Fruit fly (Drosophila melanogaster) whole organism, embryonic: ENCODE results near the gene CG4456.
A peak's percentile ranks its signal among the peaks of the same experiment; 100 is the strongest.

Source experiments
- Asciz ChIP-seq: fragments of 200-800 bp; sonication (Bioruptor generic); optimal IDR thresholded peaks from 2 replicates; lab custom pipeline; 2017; ENCODE audit warnings: missing biosample characterization, mild to moderate bottlenecking, missing genetic modification characterization, missing genetic modification reagents
- CG10462 ChIP-seq: fragments of 200-800 bp; sonication (Bioruptor generic); optimal IDR thresholded peaks from 2 replicates; lab custom pipeline; 2016; ENCODE audit warnings: missing biosample characterization, missing genetic modification characterization
- CG11695 ChIP-seq: fragments of 200-800 bp; sonication (Bioruptor generic); IDR thresholded peaks from 3 replicates; pipeline ENCODE4 v1.3.6; 2022; ENCODE audit warnings: missing biosample characterization, missing genetic modification characterization
- CG1832 ChIP-seq: fragments of 200-800 bp; sonication (Bioruptor generic); optimal IDR thresholded peaks from 2 replicates; lab custom pipeline; 2017; ENCODE audit warnings: missing biosample characterization, mild to moderate bottlenecking, missing genetic modification characterization, inconsistent platforms
- CG30403 ChIP-seq: fragments of 200-800 bp; sonication (Bioruptor generic); optimal IDR thresholded peaks from 3 replicates; lab custom pipeline; 2016; ENCODE audit warnings: missing biosample characterization, missing genetic modification characterization
- CG32532 ChIP-seq: fragments of 200-800 bp; sonication (Bioruptor generic); IDR thresholded peaks from 2 replicates; pipeline ENCODE4 v1.3.6; 2022; ENCODE audit warnings: missing biosample characterization, missing genetic modification characterization
- CG3847 ChIP-seq: fragments of 200-800 bp; sonication (Bioruptor generic); IDR thresholded peaks from 2 replicates; pipeline ENCODE4 v1.3.6; 2022; ENCODE audit warnings: missing biosample characterization, missing genetic modification characterization
- CG4360 ChIP-seq: fragments of 200-800 bp; sonication (Bioruptor generic); IDR thresholded peaks from 2 replicates; pipeline ENCODE4 v1.3.6; 2022; ENCODE audit warnings: missing biosample characterization, missing genetic modification characterization
- CG4730 ChIP-seq: fragments of 200-800 bp; sonication (Bioruptor generic); IDR thresholded peaks from 2 replicates; pipeline ENCODE4 v1.3.6; 2022; ENCODE audit warnings: missing biosample characterization, missing genetic modification characterization
- CG5953 ChIP-seq: fragments of 200-800 bp; sonication (Bioruptor generic); IDR thresholded peaks from 2 replicates; pipeline ENCODE4 v1.3.6; 2022; ENCODE audit warnings: missing biosample characterization, missing genetic modification characterization
- CHES-1-like ChIP-seq: fragments of 200-800 bp; sonication (Bioruptor generic); optimal IDR thresholded peaks from 2 replicates; lab custom pipeline; 2016; ENCODE audit warnings: missing biosample characterization, missing genetic modification characterization
- D19A ChIP-seq: fragments of 200-800 bp; optimal IDR thresholded peaks from 3 replicates; lab custom pipeline; 2019; ENCODE audit warnings: missing biosample characterization, mild to moderate bottlenecking, missing genetic modification characterization, moderate library complexity
- Dbx ChIP-seq: fragments of 200-800 bp; sonication (Bioruptor generic); IDR thresholded peaks from 3 replicates; pipeline ENCODE4 v1.3.6; 2022; ENCODE audit warnings: missing biosample characterization, missing genetic modification characterization
- Drgx ChIP-seq: fragments of 200-800 bp; sonication (Bioruptor generic); IDR thresholded peaks from 2 replicates; pipeline ENCODE4 v1.3.6; 2022; ENCODE audit warnings: missing biosample characterization, missing genetic modification characterization
- E2f1 ChIP-seq: fragments of 200-800 bp; sonication (Bioruptor generic); IDR thresholded peaks from 2 replicates; pipeline ENCODE4 v1.3.6; 2022; ENCODE audit warnings: missing biosample characterization, missing genetic modification characterization
- Eip74EF ChIP-seq, 2 experiments: fragments of 200-800 bp in 1 of 2; fragments of >200 bp in 1 of 2; sonication (Bioruptor generic) in 1 of 2; optimal IDR thresholded peaks; 2 replicates each; lab custom pipeline; 2017 to 2019; ENCODE audit warnings: missing biosample characterization in 2 of 2, missing genetic modification characterization in 2 of 2, mild to moderate bottlenecking in 1 of 2, moderate library complexity in 1 of 2
- HLH3B ChIP-seq: fragments of 200-800 bp; sonication (Bioruptor generic); IDR thresholded peaks from 2 replicates; pipeline ENCODE4 v1.3.6; 2022; ENCODE audit warnings: missing biosample characterization, missing genetic modification characterization
- Med ChIP-seq: fragments of 200-800 bp; sonication (Bioruptor generic); peaks from one replicate; lab custom pipeline; 2016; ENCODE audit warnings: missing biosample characterization, missing genetic modification characterization, mild to moderate bottlenecking, inconsistent platforms, moderate library complexity
- Myb ChIP-seq: fragments of 200-800 bp; sonication (Bioruptor generic); optimal IDR thresholded peaks from 2 replicates; lab custom pipeline; 2016; ENCODE audit warnings: missing biosample characterization, missing genetic modification characterization
- NC2β ChIP-seq: fragments of 200-800 bp; sonication (Bioruptor generic); optimal IDR thresholded peaks from 2 replicates; lab custom pipeline; 2016; ENCODE audit warnings: missing biosample characterization, missing genetic modification characterization
- Pdp1 ChIP-seq, 2 experiments: fragments of 200-800 bp; sonication (Bioruptor generic); optimal IDR thresholded peaks; 3 replicates each; lab custom pipeline; 2016; ENCODE audit warnings: missing biosample characterization in 2 of 2, missing genetic modification characterization in 2 of 2, mild to moderate bottlenecking in 1 of 2, moderate library complexity in 1 of 2
- Ptx1 ChIP-seq: fragments of 200-800 bp; sonication (Bioruptor generic); IDR thresholded peaks from 2 replicates; pipeline ENCODE4 v1.3.6; 2022; ENCODE audit warnings: missing biosample characterization, missing genetic modification characterization
- Taf1 ChIP-seq: fragments of 200-800 bp; sonication (Bioruptor generic); IDR thresholded peaks from 2 replicates; pipeline ENCODE4 v1.3.6; 2022; ENCODE audit warnings: missing biosample characterization, missing genetic modification characterization
- YL-1 ChIP-seq: fragments of 200-800 bp; sonication (Bioruptor generic); optimal IDR thresholded peaks from 3 replicates; lab custom pipeline; 2017; ENCODE audit warnings: missing biosample characterization, mild to moderate bottlenecking, missing genetic modification characterization
- ase ChIP-seq: fragments of 200-800 bp; sonication (Bioruptor generic); IDR thresholded peaks from 3 replicates; pipeline ENCODE4 v1.3.6; 2022; ENCODE audit warnings: missing biosample characterization, missing genetic modification characterization
- az2 ChIP-seq: fragments of 200-800 bp; sonication (Bioruptor generic); optimal IDR thresholded peaks from 3 replicates; lab custom pipeline; 2016; ENCODE audit warnings: missing biosample characterization, missing genetic modification characterization
- da ChIP-seq: fragments of 200-800 bp; sonication (Bioruptor generic); optimal IDR thresholded peaks from 2 replicates; lab custom pipeline; 2016; ENCODE audit warnings: missing biosample characterization, missing genetic modification characterization
- dpn ChIP-seq, 2 experiments: fragments of 200-800 bp; sonication (Bioruptor generic); optimal IDR thresholded peaks; 3 replicates each; lab custom pipeline; 2016; ENCODE audit warnings: missing biosample characterization in 2 of 2, missing genetic modification characterization in 2 of 2
- emc ChIP-seq: fragments of 200-800 bp; sonication (Bioruptor generic); optimal IDR thresholded peaks from 2 replicates; lab custom pipeline; 2016; ENCODE audit warnings: missing biosample characterization, missing genetic modification characterization
- fd102C ChIP-seq: fragments of 200-800 bp; sonication (Bioruptor generic); optimal IDR thresholded peaks from 2 replicates; lab custom pipeline; 2018; ENCODE audit warnings: missing biosample characterization, mild to moderate bottlenecking, missing genetic modification characterization, moderate library complexity
- fd3F ChIP-seq: fragments of 200-800 bp; sonication (Bioruptor generic); optimal IDR thresholded peaks from 2 replicates; lab custom pipeline; 2018; ENCODE audit warnings: missing biosample characterization, mild to moderate bottlenecking, missing genetic modification characterization, moderate library complexity
- inv ChIP-seq: fragments of 200-800 bp; sonication (Bioruptor generic); IDR thresholded peaks from 2 replicates; pipeline ENCODE4 v1.3.6; 2022; ENCODE audit warnings: missing biosample characterization, missing genetic modification characterization; ENCODE audit not compliant: partially characterized antibody
- klu ChIP-seq: fragments of 200-800 bp; sonication (Bioruptor generic); IDR thresholded peaks from 2 replicates; pipeline ENCODE4 v1.3.6; 2022; ENCODE audit warnings: missing biosample characterization, missing genetic modification characterization
- lmd ChIP-seq: fragments of 200-800 bp; sonication (Bioruptor generic); IDR thresholded peaks from 2 replicates; pipeline ENCODE4 v1.3.6; 2022; ENCODE audit warnings: missing biosample characterization, missing genetic modification characterization
- lola ChIP-seq, 3 experiments: fragments of >200 bp in 2 of 3; fragments of 200-800 bp in 1 of 3; sonication (Bioruptor generic) in 1 of 3; optimal IDR thresholded peaks; 2 replicates each; lab custom pipeline; 2017 to 2019; ENCODE audit warnings: missing biosample characterization in 3 of 3, missing genetic modification characterization in 3 of 3, mild to moderate bottlenecking in 1 of 3, moderate library complexity in 1 of 3
- mld ChIP-seq: fragments of 200-800 bp; sonication (Bioruptor generic); IDR thresholded peaks from 3 replicates; pipeline ENCODE4 v1.3.6; 2022; ENCODE audit warnings: missing biosample characterization, missing genetic modification characterization; ENCODE audit not compliant: partially characterized antibody
- pan ChIP-seq, 4 experiments: fragments of >200 bp in 3 of 4; fragments of 200-800 bp in 1 of 4; sonication (Bioruptor generic) in 1 of 4; optimal IDR thresholded peaks in 3 of 4; IDR thresholded peaks in 1 of 4; 2 replicates each; pipeline versions ENCODE4 v1.3.6 to Lab custom; 2017 to 2022; ENCODE audit warnings: missing biosample characterization in 2 of 4, missing genetic modification characterization in 2 of 4, mixed read lengths in 1 of 4
- pb ChIP-seq: fragments of 200-800 bp; sonication (Bioruptor generic); optimal IDR thresholded peaks from 3 replicates; lab custom pipeline; 2016; ENCODE audit warnings: missing biosample characterization, missing genetic modification characterization
- pros ChIP-seq: fragments of 200-800 bp; sonication (Bioruptor generic); optimal IDR thresholded peaks from 3 replicates; lab custom pipeline; 2019; ENCODE audit warnings: missing biosample characterization, mild to moderate bottlenecking, missing genetic modification characterization, moderate library complexity
- ranshi ChIP-seq: fragments of 200-800 bp; sonication (Bioruptor generic); IDR thresholded peaks from 2 replicates; pipeline ENCODE4 v1.3.6; 2022; ENCODE audit warnings: missing biosample characterization, missing genetic modification characterization
- row ChIP-seq: fragments of 200-800 bp; sonication (Bioruptor generic); IDR thresholded peaks from 3 replicates; pipeline ENCODE4 v1.3.6; 2022; ENCODE audit warnings: missing biosample characterization, missing genetic modification characterization
- sima ChIP-seq: fragments of 200-800 bp; sonication (Bioruptor generic); optimal IDR thresholded peaks from 2 replicates; lab custom pipeline; 2016; ENCODE audit warnings: missing biosample characterization, missing genetic modification characterization
- sob ChIP-seq: fragments of 200-800 bp; sonication (Bioruptor generic); IDR thresholded peaks from 2 replicates; pipeline ENCODE4 v1.3.6; 2022; ENCODE audit warnings: missing biosample characterization, missing genetic modification characterization
- sr ChIP-seq: fragments of 200-800 bp; sonication (Bioruptor generic); IDR thresholded peaks from 3 replicates; pipeline ENCODE4 v1.3.6; 2022; ENCODE audit warnings: missing biosample characterization, missing genetic modification characterization
- ttk ChIP-seq: fragments of 200-800 bp; sonication (Bioruptor generic); IDR thresholded peaks from 2 replicates; pipeline ENCODE4 v2.1.2; 2022; ENCODE audit warnings: missing biosample characterization, missing genetic modification characterization
- vvl ChIP-seq: fragments of 200-800 bp; sonication (Bioruptor generic); IDR thresholded peaks from 2 replicates; pipeline ENCODE4 v1.3.6; 2022; ENCODE audit warnings: missing biosample characterization, missing genetic modification characterization
- zfh1 ChIP-seq: fragments of 200-800 bp; sonication (Bioruptor generic); IDR thresholded peaks from 3 replicates; pipeline ENCODE4 v1.3.6; 2022; ENCODE audit warnings: missing biosample characterization, missing genetic modification characterization

Gene CG4456

dm6 chr3L:9410754-9411423 lies 38.4 kb downstream of the CG4456 start, which contains the start of the genes CG4022 and Cpsf5 (continued):
- TF ChIP-seq klu = peak; percentile 77
- TF ChIP-seq CG10462 = peak; percentile 67
- no peak for TF ChIP-seq pros (GFP tag; lab: Kevin White, UChicago)
- no peak for TF ChIP-seq sima
- peak; percentile 52 for TF ChIP-seq Asciz
- peak; percentile 79 for TF ChIP-seq E2f1 (GFP tag; lab: Robert Waterston, UW)
- peak; percentile 85 for TF ChIP-seq vvl (GFP tag; lab: Robert Waterston, UW)
- peak; percentile 87 for TF ChIP-seq fd3F (GFP tag; lab: Kevin White, UChicago)
- no peak for TF ChIP-seq CG4360 (GFP tag; lab: Robert Waterston, UW)
- TF ChIP-seq Eip74EF (GFP tag; optimal IDR thresholded peaks at IDR 0.05; lab: Kevin White, UChicago) = peak in 1 of 2 experiments; percentile 36
- peak; percentile 44 for TF ChIP-seq Myb (GFP tag; lab: Kevin White, UChicago)
- TF ChIP-seq CG4730 (GFP tag; lab: Robert Waterston, UW) = peak; percentile 62
- 0 out of 3 replicates have a peak, but pooled peaks have one; percentile 17 for TF ChIP-seq sr (GFP tag; lab: Robert Waterston, UW)
- TF ChIP-seq sob (GFP tag; lab: Robert Waterston, UW) = peak; percentile 87

dm6 chr3L:9417288-9417687 lies 44.8 kb downstream of the CG4456 start, which contains the start of gene CG3982:
TSS of gene CG3982 (minus strand) at chr3L:9417388.
- TF ChIP-seq NC2β (GFP tag; lab: Kevin White, UChicago) (no peak), D19A (no peak), YL-1 (GFP tag; lab: Kevin White, UChicago) (no peak), CG3847 (no peak), emc (no peak), da (no peak), dpn (GFP tag; optimal IDR thresholded peaks at IDR 0.05; lab: Kevin White, UChicago) (no peak), klu (no peak), sr (GFP tag; lab: Robert Waterston, UW) (no peak), mld (GFP tag; lab: Robert Waterston, UW) (no peak), Taf1 (GFP tag; lab: Robert Waterston, UW) (no peak), inv (GFP tag; lab: Robert Waterston, UW) (no peak), lola (GFP tag; optimal IDR thresholded peaks at IDR 0.05; lab: Kevin White, UChicago) (no peak), Dbx (no peak), fd102C (GFP tag; lab: Kevin White, UChicago) (no peak), pb (GFP tag; lab: Kevin White, UChicago) (no peak), CG1832 (GFP tag; lab: Kevin White, UChicago) (no peak), CHES-1-like (GFP tag; lab: Kevin White, UChicago) (no peak)

dm6 chr3L:9419328-9419727 lies 46.8 kb downstream of the CG4456 start:
- TF ChIP-seq HLH3B (GFP tag; lab: Robert Waterston, UW) (0 out of 2 replicates have a peak, but pooled peaks have one; percentile 6), ttk (GFP tag; lab: Robert Waterston, UW) (0 out of 2 replicates have a peak, but pooled peaks have one; percentile 5), Myb (GFP tag; lab: Kevin White, UChicago) (no peak), CG5953 (0 out of 2 replicates have a peak, but pooled peaks have one; percentile 50), zfh1 (GFP tag; lab: Robert Waterston, UW) (0 out of 3 replicates have a peak, but pooled peaks have one; percentile 24), CG11695 (peak; percentile 40; the same call in 1 of the 3 replicates), CG30403 (GFP tag; lab: Kevin White, UChicago) (no peak), Pdp1 (GFP tag; optimal IDR thresholded peaks at IDR 0.05; lab: Kevin White, UChicago) (peak in 1 of 2 experiments; percentile 71), Med (GFP tag; lab: Kevin White, UChicago) (peak; percentile 47), klu (0 out of 2 replicates have a peak, but pooled peaks have one; percentile 28), Drgx (peak; percentile 83), Ptx1 (0 out of 2 replicates have a peak, but pooled peaks have one; percentile 20), CG32532 (GFP tag; lab: Robert Waterston, UW) (0 out of 2 replicates have a peak, but pooled peaks have one; percentile 9), az2 (no peak), ranshi (GFP tag; lab: Robert Waterston, UW) (0 out of 2 replicates have a peak, but pooled peaks have one; percentile 16), row (0 out of 3 replicates have a peak, but pooled peaks have one; percentile 23), ase (0 out of 3 replicates have a peak, but pooled peaks have one; percentile 10), pan (optimal IDR thresholded peaks at IDR 0.05; lab: Kevin White, UChicago) (no peak), pan (GFP tag; optimal IDR thresholded peaks at IDR 0.05 in 1 of 2, IDR thresholded peaks at IDR 0.05 in 1 of 2) (peak in 1 of 2 experiments; percentile 64), lmd (peak; percentile 11; the same call in 1 of the 2 replicates)
